Worm (Caenorhabditis elegans): ENCODE data around the gene par-2.

ce11 chrIII:1058881-1059280 lies 22.3 kb upstream of the par-2 start:
- no peak for TF ChIP-seq W03F9.2 (tag; optimal IDR thresholded peaks at IDR 0.05)
- TF ChIP-seq dao-5 (tag; optimal IDR thresholded peaks at IDR 0.05): no peak

All from whole organism, L4/young adult.